Fruit fly (Drosophila melanogaster) whole organism, adult: ENCODE results near the gene CG42814.

Source experiments
- CG11617 ChIP-seq: fragments of 200-800 bp; sonication (Bioruptor generic); optimal IDR thresholded peaks from 2 replicates; lab custom pipeline; 2017; ENCODE audit warnings: mild to moderate bottlenecking, missing biosample characterization, missing genetic modification reagents, missing genetic modification characterization
- CG1620 ChIP-seq: fragments of 200-800 bp; sonication (Bioruptor generic); optimal IDR thresholded peaks from 2 replicates; lab custom pipeline; 2016; ENCODE audit warnings: missing biosample characterization, missing genetic modification characterization
- CG7045 ChIP-seq: fragments of 200-800 bp; sonication (Bioruptor generic); optimal IDR thresholded peaks from 2 replicates; lab custom pipeline; 2017; ENCODE audit warnings: missing biosample characterization, mild to moderate bottlenecking, missing genetic modification characterization
- CG7101 ChIP-seq: fragments of 200-800 bp; sonication (Bioruptor generic); optimal IDR thresholded peaks from 2 replicates; lab custom pipeline; 2018; ENCODE audit warnings: missing biosample characterization, mild to moderate bottlenecking, missing genetic modification characterization, moderate library complexity
- Clk ChIP-seq: fragments of 200-800 bp; sonication (Bioruptor generic); optimal IDR thresholded peaks from 2 replicates; lab custom pipeline; 2017; ENCODE audit warnings: missing biosample characterization, missing genetic modification characterization
- cnc ChIP-seq, 2 experiments: fragments of >200 bp; optimal IDR thresholded peaks; 2 replicates each; lab custom pipeline; 2017
- pad ChIP-seq: fragments of 200-800 bp; sonication (Bioruptor generic); optimal IDR thresholded peaks from 3 replicates; lab custom pipeline; 2017; ENCODE audit warnings: missing biosample characterization, missing genetic modification characterization, mild to moderate bottlenecking, moderate library complexity, missing genetic modification reagents
- tj ChIP-seq: fragments of 200-800 bp; sonication (Bioruptor generic); optimal IDR thresholded peaks from 3 replicates; lab custom pipeline; 2017; ENCODE audit warnings: missing biosample characterization, mild to moderate bottlenecking, missing genetic modification characterization, moderate library complexity
- toe ChIP-seq: fragments of 200-800 bp; sonication (Bioruptor generic); optimal IDR thresholded peaks from 2 replicates; lab custom pipeline; 2016; ENCODE audit warnings: missing biosample characterization, missing genetic modification characterization

DNA sequence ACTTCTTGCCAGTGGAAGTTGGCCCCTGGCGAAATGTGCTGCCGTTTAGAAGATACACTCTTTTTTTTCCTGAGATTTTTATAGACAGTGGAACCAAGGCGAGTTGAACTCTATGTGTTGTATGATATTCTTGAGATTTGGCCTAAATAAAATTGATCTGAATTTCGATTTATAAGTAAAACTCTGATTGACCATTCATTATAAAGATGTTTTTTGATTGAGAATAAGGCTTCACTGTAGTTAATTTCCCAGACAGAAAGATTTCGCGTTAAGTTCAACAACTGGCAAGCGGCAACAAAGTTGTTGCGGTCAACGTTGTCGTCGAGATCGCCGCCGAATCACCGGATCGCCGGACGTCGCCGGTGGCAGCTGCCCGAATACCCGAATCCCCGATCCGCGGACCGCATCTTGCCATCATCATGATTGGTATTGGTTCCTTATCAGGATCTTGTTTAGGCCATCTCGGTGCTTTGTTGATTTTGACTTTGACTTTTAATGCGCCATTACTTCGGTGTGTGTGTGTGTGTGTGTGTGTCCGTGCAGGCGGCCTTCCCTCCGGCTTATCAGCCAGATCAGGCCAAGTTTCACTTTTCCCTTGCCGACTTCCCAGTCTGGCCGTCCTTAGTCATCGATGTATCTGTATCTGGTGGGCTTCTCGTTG lies 7.1 kb downstream of the CG42814 start:
- TF ChIP-seq tj (GFP tag; lab: Kevin White, UChicago) = no peak
- no peak for TF ChIP-seq CG7101
- TF ChIP-seq toe (GFP tag; lab: Kevin White, UChicago) = no peak
- no peak for TF ChIP-seq Clk (GFP tag; lab: Kevin White, UChicago)
- no peak for TF ChIP-seq CG7045 (GFP tag; lab: Kevin White, UChicago)
- TF ChIP-seq CG11617 (GFP tag; lab: Kevin White, UChicago) = no peak
- no peak for TF ChIP-seq CG1620 (GFP tag; lab: Kevin White, UChicago)
- TF ChIP-seq cnc (optimal IDR thresholded peaks at IDR 0.05; lab: Kevin White, UChicago) = no peak
- TF ChIP-seq pad (GFP tag; lab: Kevin White, UChicago) = no peak
